Worm (Caenorhabditis elegans) whole organism, L4 larva: ENCODE results near the gene C34B4.3.
A peak's percentile ranks its signal among the peaks of the same experiment; 100 is the strongest.

ENCODE experiments used
- F26F4.8 ChIP-seq: fragments of 200-800 bp; sonication (Bioruptor generic); conservative IDR thresholded peaks from 2 replicates; pipeline ENCODE4 v1.3.6; 2022; ENCODE audit warnings: missing genetic modification characterization, missing compliant biosample characterization
- F37D6.2 ChIP-seq: sonication (generic microtip); optimal IDR thresholded peaks from 2 replicates; lab custom pipeline; 2016; ENCODE audit warnings: mild to moderate bottlenecking, missing genetic modification characterization, missing compliant biosample characterization
- R02D3.7 ChIP-seq: fragments of 150-350 bp; sonication (generic microtip); optimal IDR thresholded peaks from 3 replicates; lab custom pipeline; 2014; ENCODE audit warnings: missing biosample characterization, missing genetic modification characterization
- T20F7.1 ChIP-seq: fragments of 200-800 bp; sonication (Bioruptor generic); optimal IDR thresholded peaks from 2 replicates; lab custom pipeline; 2018; ENCODE audit warnings: mild to moderate bottlenecking, missing genetic modification characterization, missing compliant biosample characterization
- Y48G9A.11 ChIP-seq: fragments of 200-800 bp; sonication (Bioruptor generic); IDR thresholded peaks from 2 replicates; pipeline ENCODE4 v1.3.6; 2022; ENCODE audit warnings: missing genetic modification reagents, missing genetic modification characterization, missing compliant biosample characterization
- ZK546.5 ChIP-seq, 2 experiments: sonication (generic microtip); optimal IDR thresholded peaks; 2 replicates each; lab custom pipeline; 2017; ENCODE audit warnings: missing biosample characterization in 2 of 2, missing genetic modification characterization in 2 of 2
- ama-1 ChIP-seq: fragments of 150-350 bp; optimal IDR thresholded peaks from 2 replicates; lab custom pipeline; 2014; ENCODE audit warnings: inconsistent platforms, mixed read lengths
- arid-1 ChIP-seq: fragments of 200-800 bp; sonication (Bioruptor generic); conservative IDR thresholded peaks from 2 replicates; pipeline ENCODE4 v1.3.6; 2022; ENCODE audit warnings: missing genetic modification reagents, missing genetic modification characterization, missing compliant biosample characterization
- ceh-20 ChIP-seq: fragments of 200-800 bp; sonication (Bioruptor generic); IDR thresholded peaks from 2 replicates; pipeline ENCODE4 v1.3.6; 2022; ENCODE audit warnings: missing genetic modification reagents, missing genetic modification characterization, missing compliant biosample characterization
- ceh-28 ChIP-seq: fragments of 150-350 bp; optimal IDR thresholded peaks from 2 replicates; lab custom pipeline; 2014; ENCODE audit warnings: missing biosample characterization, missing genetic modification reagents, missing genetic modification characterization
- ces-1 ChIP-seq: fragments of 150-350 bp; sonication (generic microtip); optimal IDR thresholded peaks from 4 replicates; lab custom pipeline; 2014; ENCODE audit warnings: missing biosample characterization, missing genetic modification reagents, missing genetic modification characterization
- ctbp-1 ChIP-seq: fragments of 200-800 bp; sonication (Bioruptor generic); IDR thresholded peaks from 2 replicates; pipeline ENCODE4 v1.3.6; 2022; ENCODE audit warnings: missing genetic modification reagents, missing genetic modification characterization, missing compliant biosample characterization
- daf-16 ChIP-seq, 3 experiments: sonication (generic microtip); optimal IDR thresholded peaks; 2 replicates each; lab custom pipeline; 2016 to 2017; ENCODE audit warnings: missing genetic modification characterization in 3 of 3, missing genetic modification reagents in 3 of 3, mild to moderate bottlenecking in 2 of 3, missing compliant biosample characterization in 2 of 3, missing biosample characterization in 1 of 3, moderate library complexity in 1 of 3
- daf-8 ChIP-seq: fragments of 200-800 bp; sonication (Bioruptor generic); IDR thresholded peaks from 2 replicates; pipeline ENCODE4 v1.3.6; 2022; ENCODE audit warnings: missing genetic modification characterization, missing compliant biosample characterization
- dmd-6 ChIP-seq: fragments of 200-800 bp; sonication (Bioruptor generic); IDR thresholded peaks from 2 replicates; pipeline ENCODE4 v1.3.6; 2022; ENCODE audit warnings: missing genetic modification reagents, missing genetic modification characterization, missing compliant biosample characterization
- dmd-8 ChIP-seq: fragments of 200-800 bp; sonication (Bioruptor generic); IDR thresholded peaks from 2 replicates; pipeline ENCODE4 v1.3.6; 2022; ENCODE audit warnings: missing genetic modification characterization, missing compliant biosample characterization
- duxl-1 ChIP-seq: sonication (generic microtip); optimal IDR thresholded peaks from 2 replicates; lab custom pipeline; 2016; ENCODE audit warnings: mild to moderate bottlenecking, missing genetic modification characterization, moderate library complexity, missing compliant biosample characterization; ENCODE audit not compliant: poor library complexity
- dve-1 ChIP-seq: sonication (generic microtip); optimal IDR thresholded peaks from 2 replicates; lab custom pipeline; 2017; ENCODE audit warnings: antibody characterized with exemption, mild to moderate bottlenecking, missing genetic modification characterization, missing compliant biosample characterization; ENCODE audit not compliant: insufficient read depth
- egl-43 ChIP-seq: fragments of 200-800 bp; sonication (Bioruptor generic); IDR thresholded peaks from 2 replicates; pipeline ENCODE4 v1.3.6; 2022; ENCODE audit warnings: missing genetic modification reagents, missing genetic modification characterization, missing compliant biosample characterization
- fkh-10 ChIP-seq: fragments of 150-350 bp; optimal IDR thresholded peaks from 2 replicates; lab custom pipeline; 2014; ENCODE audit warnings: missing biosample characterization, missing genetic modification reagents, missing genetic modification characterization
- hif-1 ChIP-seq, 2 experiments: sonication (generic microtip); optimal IDR thresholded peaks; 2 replicates each; lab custom pipeline; 2016 to 2017; ENCODE audit warnings: missing compliant biosample characterization in 2 of 2, missing genetic modification characterization in 2 of 2, missing genetic modification reagents in 2 of 2, missing genotype in 2 of 2, mild to moderate bottlenecking in 1 of 2
- hmg-1.1 ChIP-seq: fragments of 200-800 bp; sonication (Bioruptor generic); IDR thresholded peaks from 2 replicates; pipeline ENCODE4 v1.3.6; 2022; ENCODE audit warnings: missing genetic modification reagents, missing genetic modification characterization, missing compliant biosample characterization
- lim-7 ChIP-seq: fragments of 200-800 bp; sonication (Bioruptor generic); IDR thresholded peaks from 2 replicates; pipeline ENCODE4 v1.3.6; 2022; ENCODE audit warnings: missing genetic modification characterization, missing compliant biosample characterization
- lin-15B ChIP-seq: fragments of 150-350 bp; sonication (generic microtip); optimal IDR thresholded peaks from 3 replicates; lab custom pipeline; 2014; ENCODE audit warnings: missing biosample characterization, missing genetic modification characterization
- lin-39 ChIP-seq: fragments of 150-350 bp; optimal IDR thresholded peaks from 2 replicates; lab custom pipeline; 2014; ENCODE audit warnings: missing biosample characterization, missing genetic modification reagents, missing genetic modification characterization
- madf-9 ChIP-seq: fragments of 200-800 bp; sonication (Bioruptor generic); conservative IDR thresholded peaks from 2 replicates; pipeline ENCODE4 v1.3.6; 2022; ENCODE audit warnings: missing genetic modification reagents, missing genetic modification characterization, missing compliant biosample characterization
- mdt-29 ChIP-seq: fragments of 200-800 bp; sonication (Bioruptor generic); IDR thresholded peaks from 2 replicates; pipeline ENCODE4 v1.3.6; 2022; ENCODE audit warnings: missing genetic modification reagents, missing genetic modification characterization, missing compliant biosample characterization
- mep-1 ChIP-seq: fragments of 150-350 bp; sonication (generic microtip); optimal IDR thresholded peaks from 3 replicates; lab custom pipeline; 2014; ENCODE audit warnings: missing biosample characterization, missing genetic modification characterization
- mxl-3 ChIP-seq: fragments of 200-800 bp; sonication (Bioruptor generic); optimal IDR thresholded peaks from 2 replicates; lab custom pipeline; 2018; ENCODE audit warnings: mild to moderate bottlenecking, missing genetic modification characterization, missing compliant biosample characterization
- nhr-102 ChIP-seq: sonication (generic microtip); optimal IDR thresholded peaks from 2 replicates; lab custom pipeline; 2016; ENCODE audit warnings: mild to moderate bottlenecking, missing genetic modification characterization, moderate library complexity, missing compliant biosample characterization
- nhr-28 ChIP-seq: fragments of 150-350 bp; optimal IDR thresholded peaks from 2 replicates; lab custom pipeline; 2014; ENCODE audit warnings: missing biosample characterization, missing genetic modification characterization
- nhr-41 ChIP-seq: fragments of 200-800 bp; sonication (Bioruptor generic); IDR thresholded peaks from 2 replicates; pipeline ENCODE4 v1.3.6; 2022; ENCODE audit warnings: missing genetic modification reagents, missing genetic modification characterization, missing compliant biosample characterization
- nhr-48 ChIP-seq: sonication (generic microtip); optimal IDR thresholded peaks from 2 replicates; lab custom pipeline; 2016; ENCODE audit warnings: mild to moderate bottlenecking, missing genetic modification characterization, missing compliant biosample characterization
- nhr-6 ChIP-seq: fragments of 150-350 bp; optimal IDR thresholded peaks from 2 replicates; lab custom pipeline; 2014; ENCODE audit warnings: missing biosample characterization, missing genetic modification characterization
- nhr-76 ChIP-seq: fragments of 150-350 bp; optimal IDR thresholded peaks from 2 replicates; lab custom pipeline; 2014; ENCODE audit warnings: missing biosample characterization, missing genetic modification characterization
- nhr-77 ChIP-seq: fragments of 150-350 bp; optimal IDR thresholded peaks from 2 replicates; lab custom pipeline; 2014; ENCODE audit warnings: missing biosample characterization, missing genetic modification characterization
- saeg-2 ChIP-seq: fragments of 200-800 bp; sonication (Bioruptor generic); IDR thresholded peaks from 2 replicates; pipeline ENCODE4 v1.3.6; 2022; ENCODE audit warnings: missing genetic modification reagents, missing genetic modification characterization, missing compliant biosample characterization
- sdz-12 ChIP-seq: fragments of 200-800 bp; sonication (Bioruptor generic); optimal IDR thresholded peaks from 2 replicates; lab custom pipeline; 2018; ENCODE audit warnings: mild to moderate bottlenecking, missing genetic modification characterization, missing compliant biosample characterization
- set-16 ChIP-seq: fragments of 200-800 bp; sonication (Bioruptor generic); IDR thresholded peaks from 2 replicates; pipeline ENCODE4 v1.3.6; 2022; ENCODE audit warnings: missing genetic modification reagents, missing genetic modification characterization, missing compliant biosample characterization
- skn-1 ChIP-seq: fragments of 150-350 bp; optimal IDR thresholded peaks from 2 replicates; lab custom pipeline; 2014; ENCODE audit warnings: missing biosample characterization, missing genetic modification characterization
- spr-3 ChIP-seq: fragments of 200-800 bp; sonication (Bioruptor generic); optimal IDR thresholded peaks from 2 replicates; lab custom pipeline; 2018; ENCODE audit warnings: mild to moderate bottlenecking, missing genetic modification characterization, missing compliant biosample characterization
- unc-130 ChIP-seq: sonication (generic microtip); optimal IDR thresholded peaks from 2 replicates; lab custom pipeline; 2016; ENCODE audit warnings: missing genetic modification reagents, missing genetic modification characterization, missing compliant biosample characterization
- unc-62 ChIP-seq, 3 experiments: fragments of 150-350 bp in 1 of 3; sonication (generic microtip); optimal IDR thresholded peaks in 2 of 3; peaks in 1 of 3; 1 replicate in 1 of 3; 2 replicates in 2 of 3; lab custom pipeline; 2014 to 2017; ENCODE audit warnings: missing biosample characterization in 3 of 3, missing genetic modification characterization in 3 of 3, missing genetic modification reagents in 3 of 3, missing genotype in 1 of 3
- vab-7 ChIP-seq: fragments of 200-800 bp; sonication (Bioruptor generic); IDR thresholded peaks from 2 replicates; pipeline ENCODE4 v1.3.6; 2022; ENCODE audit warnings: missing genetic modification reagents, missing genetic modification characterization, missing compliant biosample characterization
- zfp-2 ChIP-seq: sonication (generic microtip); optimal IDR thresholded peaks from 2 replicates; lab custom pipeline; 2016; ENCODE audit warnings: mild to moderate bottlenecking, missing genetic modification characterization, missing compliant biosample characterization
- ztf-11 ChIP-seq: fragments of 150-350 bp; optimal IDR thresholded peaks from 2 replicates; lab custom pipeline; 2014; ENCODE audit warnings: missing biosample characterization, missing genetic modification characterization

C34B4.3 gene

ce11 chrV:13082442-13083126 is 11.6 kb upstream of the C34B4.3 start, which contains the start of gene C34B4.2 (continued):
- TF ChIP-seq ZK546.5 (tag; optimal IDR thresholded peaks at IDR 0.05; lab: Kevin White, UChicago): no peak
- TF ChIP-seq nhr-28 (tag; lab: Kevin White, UChicago): peak; percentile 55
- TF ChIP-seq ceh-20 (GFP tag; lab: Robert Waterston, UW): no peak; the same call in 1 of the 2 replicates
- TF ChIP-seq madf-9 (GFP tag; lab: Robert Waterston, UW): no peak

ce11 chrV:13081197-13081747 is 10.3 kb upstream of the C34B4.3 start:
- TF ChIP-seq vab-7 (no peak), egl-43 (no peak), ztf-11 (tag; lab: Kevin White, UChicago) (no peak), skn-1 (tag; lab: Kevin White, UChicago) (no peak), hmg-1.1 (GFP tag; lab: Robert Waterston, UW) (no peak), dmd-8 (GFP tag; lab: Robert Waterston, UW) (no peak), mxl-3 (peak; percentile 91), zfp-2 (tag; lab: Kevin White, UChicago) (no peak), dmd-6 (GFP tag; lab: Robert Waterston, UW) (peak; percentile 86), mdt-29 (GFP tag; lab: Robert Waterston, UW) (no peak), lim-7 (GFP tag; lab: Robert Waterston, UW) (no peak), lin-39 (no peak), nhr-41 (GFP tag; lab: Robert Waterston, UW) (no peak), set-16 (no peak), arid-1 (GFP tag; lab: Robert Waterston, UW) (no peak), nhr-76 (peak; percentile 60), R02D3.7 (tag; lab: Kevin White, UChicago) (no peak), ama-1 (lab: Kevin White, UChicago) (no peak), Y48G9A.11 (GFP tag; lab: Robert Waterston, UW) (no peak), F37D6.2 (no peak), lin-15B (tag; lab: Kevin White, UChicago) (no peak), nhr-77 (tag; lab: Kevin White, UChicago) (peak; percentile 55), ceh-20 (GFP tag; lab: Robert Waterston, UW) (no peak; the same call in none of the 2 replicates), ctbp-1 (GFP tag; lab: Robert Waterston, UW) (no peak), hif-1 (tag; optimal IDR thresholded peaks at IDR 0.05; lab: Kevin White, UChicago) (peak in 1 of 2 experiments; percentile 7), sdz-12 (no peak), T20F7.1 (peak; percentile 20), fkh-10 (no peak), ceh-28 (tag; lab: Kevin White, UChicago) (no peak), unc-130 (GFP tag; lab: Kevin White, UChicago) (no peak), ces-1 (GFP tag; lab: Kevin White, UChicago) (no peak), mep-1 (tag; lab: Kevin White, UChicago) (peak; percentile 71), F26F4.8 (GFP tag; lab: Robert Waterston, UW) (no peak), duxl-1 (tag; lab: Kevin White, UChicago) (no peak), dve-1 (tag; lab: Kevin White, UChicago) (peak; percentile 94), nhr-28 (tag; lab: Kevin White, UChicago) (peak; percentile 81), unc-62 (GFP tag; optimal IDR thresholded peaks at IDR 0.05 in 1 of 2; lab: Kevin White, UChicago) (peak in 1 of 2 experiments; percentile 99), unc-62 (tag; optimal IDR thresholded peaks at IDR 0.05; lab: Kevin White, UChicago) (no peak), saeg-2 (no peak), daf-16 (GFP tag; optimal IDR thresholded peaks at IDR 0.05; lab: Kevin White, UChicago) (no peak), daf-16 (tag; optimal IDR thresholded peaks at IDR 0.05; lab: Kevin White, UChicago) (peak; percentile 53), nhr-6 (tag; lab: Kevin White, UChicago) (peak; percentile 57), daf-8 (GFP tag; lab: Robert Waterston, UW) (no peak), nhr-48 (peak; percentile 90), nhr-102 (tag; lab: Kevin White, UChicago) (peak; percentile 36), spr-3 (GFP tag; lab: Kevin White, UChicago) (no peak)
